Worm (Caenorhabditis elegans) whole organism, L1 larva: ENCODE results near the gene acdh-11.

Experiments
- C16A3.4 ChIP-seq: fragments of 150-350 bp; optimal IDR thresholded peaks from 2 replicates; lab custom pipeline; 2014; ENCODE audit warnings: missing biosample characterization, missing genetic modification characterization
- Y116A8C.19 ChIP-seq: sonication (generic microtip); optimal IDR thresholded peaks from 2 replicates; lab custom pipeline; 2016; ENCODE audit warnings: missing compliant biosample characterization, missing genetic modification characterization, borderline replicate concordance
- alr-1 ChIP-seq: fragments of 200-800 bp; sonication (Bioruptor generic); optimal IDR thresholded peaks from 2 replicates; lab custom pipeline; 2018; ENCODE audit warnings: borderline replicate concordance, mild to moderate bottlenecking, missing genetic modification characterization, missing compliant biosample characterization
- aly-2 ChIP-seq: fragments of 150-350 bp; optimal IDR thresholded peaks from 2 replicates; lab custom pipeline; 2014; ENCODE audit warnings: missing biosample characterization, missing genetic modification characterization
- ama-1 ChIP-seq: fragments of 150-350 bp; optimal IDR thresholded peaks from 2 replicates; lab custom pipeline; 2014
- blmp-1 ChIP-seq: fragments of 150-350 bp; optimal IDR thresholded peaks from 2 replicates; lab custom pipeline; 2014; ENCODE audit warnings: missing biosample characterization, missing genetic modification characterization
- ceh-8 ChIP-seq: fragments of 200-800 bp; sonication (Bioruptor generic); optimal IDR thresholded peaks from 2 replicates; lab custom pipeline; 2018; ENCODE audit warnings: mild to moderate bottlenecking, missing genetic modification characterization, moderate library complexity, missing compliant biosample characterization
- ceh-88 ChIP-seq: fragments of 200-800 bp; sonication (Bioruptor generic); IDR thresholded peaks from 2 replicates; pipeline ENCODE4 v1.3.6; 2022; ENCODE audit warnings: missing genetic modification characterization, missing compliant biosample characterization
- ceh-90 ChIP-seq: sonication (generic microtip); optimal IDR thresholded peaks from 2 replicates; lab custom pipeline; 2016; ENCODE audit warnings: missing genetic modification characterization, missing compliant biosample characterization
- ces-1 ChIP-seq: fragments of 150-350 bp; optimal IDR thresholded peaks from 2 replicates; lab custom pipeline; 2014; ENCODE audit warnings: missing biosample characterization, missing genetic modification reagents, missing genetic modification characterization
- efl-3 ChIP-seq: fragments of 200-800 bp; sonication (Bioruptor generic); optimal IDR thresholded peaks from 2 replicates; lab custom pipeline; 2018; ENCODE audit warnings: mild to moderate bottlenecking, missing genetic modification characterization, missing compliant biosample characterization
- egl-13 ChIP-seq: sonication (generic microtip); optimal IDR thresholded peaks from 2 replicates; lab custom pipeline; 2016; ENCODE audit warnings: missing genotype, missing genetic modification reagents, missing genetic modification characterization, missing compliant biosample characterization
- elt-3 ChIP-seq, 6 experiments: fragments of 150-350 bp in 1 of 6; sonication (generic microtip); optimal IDR thresholded peaks; 2 replicates each; lab custom pipeline; 2017 to 2018; ENCODE audit warnings: missing biosample characterization in 6 of 6, missing genetic modification characterization in 6 of 6, inconsistent platforms in 1 of 6
- fkh-10 ChIP-seq: sonication (generic microtip); optimal IDR thresholded peaks from 2 replicates; lab custom pipeline; 2017; ENCODE audit warnings: missing biosample characterization, missing genetic modification reagents, missing genetic modification characterization
- fos-1 ChIP-seq: fragments of 150-350 bp; optimal IDR thresholded peaks from 2 replicates; lab custom pipeline; 2014; ENCODE audit warnings: missing biosample characterization, missing genetic modification characterization
- grh-1 ChIP-seq: fragments of 200-800 bp; sonication (Bioruptor generic); IDR thresholded peaks from 2 replicates; pipeline ENCODE4 v1.3.6; 2022; ENCODE audit warnings: missing genetic modification reagents, missing genetic modification characterization, missing compliant biosample characterization
- hlh-17 ChIP-seq: fragments of 200-800 bp; sonication (Bioruptor generic); optimal IDR thresholded peaks from 2 replicates; lab custom pipeline; 2018; ENCODE audit warnings: missing genetic modification characterization, mild to moderate bottlenecking, missing compliant biosample characterization, moderate library complexity, borderline replicate concordance
- irx-1 ChIP-seq: sonication (generic microtip); optimal IDR thresholded peaks from 2 replicates; lab custom pipeline; 2016; ENCODE audit warnings: missing genetic modification characterization, missing compliant biosample characterization
- lin-13 ChIP-seq: fragments of 150-350 bp; optimal IDR thresholded peaks from 2 replicates; lab custom pipeline; 2014; ENCODE audit warnings: missing biosample characterization, missing genetic modification reagents, missing genetic modification characterization
- lin-14 ChIP-seq: fragments of 200-800 bp; sonication (Bioruptor generic); optimal IDR thresholded peaks from 2 replicates; lab custom pipeline; 2018; ENCODE audit warnings: mild to moderate bottlenecking, missing genetic modification characterization, moderate library complexity, missing compliant biosample characterization
- lin-15B ChIP-seq: fragments of 150-350 bp; sonication (generic microtip); optimal IDR thresholded peaks from 3 replicates; lab custom pipeline; 2014; ENCODE audit warnings: missing biosample characterization, missing genetic modification characterization
- lin-35 ChIP-seq, 2 experiments: fragments of 150-350 bp; optimal IDR thresholded peaks; 2 replicates each; lab custom pipeline; 2014; ENCODE audit warnings: missing biosample characterization in 2 of 2, missing genetic modification characterization in 2 of 2, missing genetic modification reagents in 2 of 2
- mab-9 ChIP-seq: fragments of 200-800 bp; sonication (Bioruptor generic); IDR thresholded peaks from 2 replicates; pipeline ENCODE4 v1.3.6; 2022; ENCODE audit warnings: missing genetic modification reagents, missing genetic modification characterization, missing compliant biosample characterization
- mdl-1 ChIP-seq, 2 experiments: fragments of 150-350 bp; optimal IDR thresholded peaks; 2 replicates each; lab custom pipeline; 2014 to 2017; ENCODE audit warnings: missing biosample characterization in 2 of 2, missing genetic modification characterization in 2 of 2, inconsistent platforms in 1 of 2
- mef-2 ChIP-seq: fragments of 150-350 bp; optimal IDR thresholded peaks from 2 replicates; lab custom pipeline; 2014; ENCODE audit warnings: missing biosample characterization, missing genetic modification characterization
- nhr-11 ChIP-seq: fragments of 150-350 bp; optimal IDR thresholded peaks from 2 replicates; lab custom pipeline; 2014; ENCODE audit warnings: missing biosample characterization, missing genetic modification characterization
- nhr-20 ChIP-seq: sonication (generic microtip); optimal IDR thresholded peaks from 2 replicates; lab custom pipeline; 2016; ENCODE audit warnings: mild to moderate bottlenecking, missing genetic modification characterization, missing compliant biosample characterization
- nhr-47 ChIP-seq: sonication (generic microtip); optimal IDR thresholded peaks from 2 replicates; lab custom pipeline; 2016; ENCODE audit warnings: mild to moderate bottlenecking, missing genetic modification characterization, moderate library complexity, missing compliant biosample characterization
- nhr-77 ChIP-seq: fragments of 150-350 bp; optimal IDR thresholded peaks from 2 replicates; lab custom pipeline; 2014; ENCODE audit warnings: missing biosample characterization, missing genetic modification characterization
- pqm-1 ChIP-seq: sonication (generic microtip); optimal IDR thresholded peaks from 3 replicates; lab custom pipeline; 2017; ENCODE audit warnings: missing biosample characterization, missing genetic modification characterization
- skn-1 ChIP-seq: fragments of 150-350 bp; optimal IDR thresholded peaks from 2 replicates; lab custom pipeline; 2014; ENCODE audit warnings: missing biosample characterization, missing genetic modification characterization
- sox-4 ChIP-seq: sonication (generic microtip); optimal IDR thresholded peaks from 2 replicates; lab custom pipeline; 2016; ENCODE audit warnings: missing genetic modification characterization, missing compliant biosample characterization
- sup-37 ChIP-seq: fragments of 200-800 bp; sonication (Bioruptor generic); optimal IDR thresholded peaks from 2 replicates; lab custom pipeline; 2018; ENCODE audit warnings: mild to moderate bottlenecking, missing genetic modification characterization, missing compliant biosample characterization
- swsn-7 ChIP-seq: sonication (generic microtip); optimal IDR thresholded peaks from 2 replicates; lab custom pipeline; 2016; ENCODE audit warnings: missing genetic modification characterization, missing compliant biosample characterization
- tlp-1 ChIP-seq: fragments of 150-350 bp; optimal IDR thresholded peaks from 2 replicates; lab custom pipeline; 2014; ENCODE audit warnings: missing biosample characterization, missing genetic modification characterization
- unc-130 ChIP-seq: fragments of 150-350 bp; optimal IDR thresholded peaks from 2 replicates; lab custom pipeline; 2017; ENCODE audit warnings: missing biosample characterization, missing genetic modification characterization, inconsistent platforms
- unc-62 ChIP-seq: fragments of 150-350 bp; optimal IDR thresholded peaks from 2 replicates; lab custom pipeline; 2014; ENCODE audit warnings: missing biosample characterization, missing genetic modification reagents, missing genetic modification characterization
- vab-15 ChIP-seq: sonication (generic microtip); optimal IDR thresholded peaks from 2 replicates; lab custom pipeline; 2017; ENCODE audit warnings: missing genotype, mild to moderate bottlenecking, missing genetic modification characterization, missing compliant biosample characterization
- zag-1 ChIP-seq: fragments of 150-350 bp; optimal IDR thresholded peaks from 2 replicates; lab custom pipeline; 2014; ENCODE audit warnings: missing biosample characterization, missing genetic modification characterization
- zip-4 ChIP-seq: fragments of 200-800 bp; sonication (Bioruptor generic); optimal IDR thresholded peaks from 2 replicates; lab custom pipeline; 2018; ENCODE audit warnings: mild to moderate bottlenecking, missing genetic modification characterization, moderate library complexity, missing compliant biosample characterization
- ztf-11 ChIP-seq, 2 experiments: sonication (generic microtip); optimal IDR thresholded peaks; 2 replicates each; lab custom pipeline; 2016 to 2017; ENCODE audit warnings: missing genetic modification characterization in 2 of 2, missing biosample characterization in 1 of 2, missing compliant biosample characterization in 1 of 2

Gene acdh-11

DNA sequence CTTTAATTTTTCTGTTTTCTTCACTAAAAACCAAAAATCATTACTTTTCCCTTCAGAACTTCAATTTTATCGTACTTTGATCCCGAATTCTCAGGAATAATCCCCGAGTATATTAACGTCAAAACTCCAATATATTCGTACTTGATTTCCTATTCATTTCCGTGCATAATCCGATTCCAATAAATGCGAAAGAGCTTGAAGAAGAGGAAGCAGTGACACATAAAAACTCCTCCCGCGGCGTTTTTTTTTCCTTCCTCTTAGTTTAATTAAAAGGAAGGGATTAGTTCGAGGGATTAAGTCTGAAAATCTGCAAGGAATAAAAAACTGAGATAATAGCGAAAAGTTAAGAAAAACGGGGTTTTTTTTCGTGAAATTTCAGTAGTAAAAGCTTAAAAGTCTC, 34.8 kb downstream of the acdh-11 start (continued):
- no peak for TF ChIP-seq ama-1 (lab: Kevin White, UChicago)
- peak; percentile 20 for TF ChIP-seq swsn-7 (tag; lab: Kevin White, UChicago)
- no peak for TF ChIP-seq fos-1
- no peak for TF ChIP-seq pqm-1 (tag; lab: Kevin White, UChicago)
- TF ChIP-seq egl-13 (tag; lab: Kevin White, UChicago) = peak; percentile 58
- no peak for TF ChIP-seq blmp-1 (tag; lab: Kevin White, UChicago)
- TF ChIP-seq nhr-11 = no peak
- TF ChIP-seq aly-2 (tag; lab: Kevin White, UChicago) = no peak
- no peak for TF ChIP-seq vab-15 (tag; lab: Kevin White, UChicago)
- no peak for TF ChIP-seq lin-35 (GFP tag; optimal IDR thresholded peaks at IDR 0.05; lab: Kevin White, UChicago)
- TF ChIP-seq nhr-47 (tag; lab: Kevin White, UChicago) = peak; percentile 58
- no peak for TF ChIP-seq sup-37 (GFP tag; lab: Kevin White, UChicago)
- no peak for TF ChIP-seq lin-13 (GFP tag; lab: Kevin White, UChicago)
- no peak for TF ChIP-seq unc-130 (tag; lab: Kevin White, UChicago)
- no peak for TF ChIP-seq hlh-17 (GFP tag; lab: Kevin White, UChicago)
- TF ChIP-seq ces-1 (GFP tag; lab: Kevin White, UChicago) = no peak
- no peak for TF ChIP-seq zip-4 (GFP tag; lab: Kevin White, UChicago)
- TF ChIP-seq sox-4 (tag; lab: Kevin White, UChicago) = peak; percentile 4
- no peak for TF ChIP-seq alr-1 (tag; lab: Kevin White, UChicago)
- no peak for TF ChIP-seq grh-1 (GFP tag; lab: Robert Waterston, UW)
- no peak for TF ChIP-seq mab-9
- no peak for TF ChIP-seq ceh-88 (GFP tag; lab: Robert Waterston, UW)
- TF ChIP-seq fkh-10 (GFP tag; lab: Kevin White, UChicago) = no peak
- TF ChIP-seq skn-1 = no peak
- TF ChIP-seq ceh-90 (tag; lab: Kevin White, UChicago) = no peak
- TF ChIP-seq lin-15B (tag; lab: Kevin White, UChicago) = no peak
- no peak for TF ChIP-seq unc-62 (GFP tag; lab: Kevin White, UChicago)
- TF ChIP-seq Y116A8C.19 = no peak
- TF ChIP-seq zag-1 (tag; lab: Kevin White, UChicago) = no peak
- TF ChIP-seq lin-14 (GFP tag; lab: Kevin White, UChicago) = peak; percentile 39
- TF ChIP-seq irx-1 (tag; lab: Kevin White, UChicago) = no peak
- no peak for TF ChIP-seq C16A3.4
- no peak for TF ChIP-seq ceh-8
- TF ChIP-seq tlp-1 (tag; lab: Kevin White, UChicago) = no peak
- TF ChIP-seq efl-3 (GFP tag; lab: Kevin White, UChicago) = no peak
- TF ChIP-seq nhr-77 (tag; lab: Kevin White, UChicago) = no peak

DNA sequence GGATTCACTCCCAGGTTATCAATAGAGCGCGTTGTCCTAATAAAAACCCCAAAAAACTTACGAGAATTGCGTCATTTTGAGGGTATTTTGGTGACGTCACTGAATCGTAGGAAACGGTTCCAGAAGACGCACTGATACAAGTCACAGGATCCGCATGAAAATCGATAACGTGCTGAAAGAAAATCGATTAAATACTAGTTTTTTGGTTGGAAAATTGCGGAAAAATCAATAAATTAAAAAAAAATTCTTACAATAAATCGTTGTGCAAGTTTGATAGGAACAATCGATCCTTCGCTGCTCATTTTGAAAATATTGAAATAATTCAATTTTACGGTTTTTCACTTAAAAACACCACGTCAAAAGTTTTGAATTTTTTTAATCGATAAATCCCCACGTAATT, 37.2 kb downstream of the acdh-11 start, which contains the start of gene Y39A1A.2:
TSS of gene Y39A1A.2 (minus strand) at position 319 of the 400 bp plus-strand sequence.
- TF ChIP-seq mef-2 (tag; lab: Kevin White, UChicago) (no peak), mdl-1 (tag; optimal IDR thresholded peaks at IDR 0.05; lab: Kevin White, UChicago) (no peak), ztf-11 (tag; optimal IDR thresholded peaks at IDR 0.05; lab: Kevin White, UChicago) (no peak), elt-3 (tag; optimal IDR thresholded peaks at IDR 0.05; lab: Kevin White, UChicago) (no peak), irx-1 (tag; lab: Kevin White, UChicago) (no peak), nhr-20 (tag; lab: Kevin White, UChicago) (no peak), pqm-1 (tag; lab: Kevin White, UChicago) (no peak), nhr-47 (tag; lab: Kevin White, UChicago) (no peak)
